Worm (Caenorhabditis elegans) whole organism, L3 larva: ENCODE measurements around the gene ajm-1.

Source experiments
- daf-12 ChIP-seq: fragments of 150-350 bp; optimal IDR thresholded peaks from 2 replicates; lab custom pipeline; 2014; ENCODE audit warnings: missing biosample characterization, missing genetic modification reagents, missing genetic modification characterization
- eor-1 ChIP-seq, 2 experiments: fragments of 150-350 bp; optimal IDR thresholded peaks; 2 replicates each; lab custom pipeline; 2014 to 2018; ENCODE audit warnings: missing biosample characterization in 2 of 2, missing genetic modification characterization in 2 of 2
- nhr-12 ChIP-seq: fragments of 150-350 bp; optimal IDR thresholded peaks from 2 replicates; lab custom pipeline; 2014; ENCODE audit warnings: missing biosample characterization, missing genetic modification characterization
- pha-4 ChIP-seq: fragments of 150-350 bp; optimal IDR thresholded peaks from 2 replicates; lab custom pipeline; 2014; ENCODE audit warnings: missing biosample characterization, missing genetic modification reagents, missing genetic modification characterization
- pqm-1 ChIP-seq: fragments of 150-350 bp; optimal IDR thresholded peaks from 2 replicates; lab custom pipeline; 2017; ENCODE audit warnings: missing biosample characterization, missing genetic modification characterization, inconsistent platforms
- sea-2 ChIP-seq: fragments of 150-350 bp; sonication (generic microtip); optimal IDR thresholded peaks from 4 replicates; lab custom pipeline; 2014; ENCODE audit warnings: missing biosample characterization, missing genetic modification reagents, missing genetic modification characterization
- ztf-4 ChIP-seq: fragments of 150-350 bp; optimal IDR thresholded peaks from 2 replicates; lab custom pipeline; 2014; ENCODE audit warnings: missing biosample characterization, missing genetic modification characterization

DNA sequence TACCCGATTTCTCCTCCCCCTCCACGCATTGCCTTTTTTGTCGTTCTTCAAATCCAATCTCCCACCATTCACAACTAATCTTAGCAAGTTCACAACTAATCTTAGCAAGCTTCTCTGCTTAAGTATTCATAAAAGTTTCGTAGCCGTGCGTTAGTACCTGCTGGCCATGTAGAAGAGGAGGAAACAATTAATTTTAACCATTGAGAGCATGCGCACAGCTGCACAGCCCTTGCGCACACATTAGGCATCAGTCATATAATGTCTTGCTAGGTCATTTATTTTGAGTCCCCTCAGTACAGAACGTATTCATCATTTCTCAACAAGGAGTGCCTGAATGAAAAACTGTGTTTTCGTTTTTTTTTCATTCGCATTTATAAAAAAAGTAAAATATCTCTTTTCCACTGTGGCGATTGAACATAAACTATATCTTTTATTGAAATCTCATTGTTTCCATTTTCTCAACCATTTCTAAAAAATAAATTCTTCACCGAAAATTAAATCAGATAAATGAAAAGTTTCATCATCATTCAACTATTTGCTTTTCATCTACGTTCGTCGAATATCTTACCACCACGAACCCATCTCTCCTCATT, 15.4 kb upstream of the ajm-1 start:
- TF ChIP-seq eor-1 (tag; optimal IDR thresholded peaks at IDR 0.05; lab: Kevin White, UChicago) = no peak
- TF ChIP-seq ztf-4 = no peak
- TF ChIP-seq nhr-12 (tag; lab: Kevin White, UChicago) = no peak
- no peak for TF ChIP-seq daf-12
- TF ChIP-seq pha-4 (tag; lab: Kevin White, UChicago) = no peak
- no peak for TF ChIP-seq sea-2 (GFP tag; lab: Kevin White, UChicago)
- TF ChIP-seq pqm-1 = no peak
